Worm (Caenorhabditis elegans) whole organism, late embryonic: ENCODE results near the gene fat-6.

Experiments
- ceh-19 ChIP-seq: fragments of 200-800 bp; sonication (Bioruptor generic); optimal IDR thresholded peaks from 2 replicates; lab custom pipeline; 2018; ENCODE audit warnings: mild to moderate bottlenecking, missing genetic modification characterization, missing compliant biosample characterization
- ceh-31 ChIP-seq: sonication (generic microtip); optimal IDR thresholded peaks from 2 replicates; lab custom pipeline; 2016; ENCODE audit warnings: missing genetic modification characterization, missing compliant biosample characterization
- ceh-9 ChIP-seq: sonication (generic microtip); optimal IDR thresholded peaks from 2 replicates; lab custom pipeline; 2016; ENCODE audit warnings: mild to moderate bottlenecking, missing genetic modification characterization, inconsistent platforms, missing compliant biosample characterization
- fkh-10 ChIP-seq: fragments of 150-350 bp; optimal IDR thresholded peaks from 2 replicates; lab custom pipeline; 2014; ENCODE audit warnings: missing biosample characterization, missing genetic modification reagents, missing genetic modification characterization
- nhr-11 ChIP-seq: fragments of 150-350 bp; optimal IDR thresholded peaks from 2 replicates; lab custom pipeline; 2014; ENCODE audit warnings: missing biosample characterization, missing genetic modification characterization
- syd-9 ChIP-seq: sonication (generic microtip); optimal IDR thresholded peaks from 2 replicates; lab custom pipeline; 2016; ENCODE audit warnings: mild to moderate bottlenecking, missing genetic modification characterization, moderate library complexity, missing compliant biosample characterization

DNA sequence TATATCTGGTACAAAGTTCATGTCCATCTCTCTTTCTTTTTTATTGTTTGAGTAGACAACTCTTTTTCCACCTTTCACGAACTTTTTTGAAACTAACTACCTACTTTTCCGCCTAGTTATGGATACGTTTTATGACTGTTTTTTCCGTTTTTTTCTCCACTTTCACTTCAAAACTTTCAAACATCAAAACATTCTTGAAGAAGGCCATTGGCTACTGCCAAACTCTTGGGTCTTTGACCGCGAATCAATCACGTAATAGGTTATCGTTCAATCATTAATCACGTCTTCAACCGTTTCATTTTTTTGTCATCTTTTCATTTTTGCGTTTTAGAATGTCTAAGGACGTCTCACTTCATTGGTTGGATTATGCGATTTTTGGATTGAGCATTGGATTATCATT, 21.6 kb upstream of the fat-6 start, which contains the start of gene slc-5A12:
- TF ChIP-seq ceh-19 (GFP tag; lab: Kevin White, UChicago) (no peak), fkh-10 (GFP tag; lab: Kevin White, UChicago) (no peak), ceh-9 (tag; lab: Kevin White, UChicago) (no peak), nhr-11 (tag; lab: Kevin White, UChicago) (no peak), syd-9 (no peak), ceh-31 (no peak)
